Worm (Caenorhabditis elegans): ENCODE measurements around the gene dsh-1.

- TF ChIP-seq nhr-41 (GFP tag; IDR thresholded peaks at IDR 0.05) (no peak), F10B5.3 (tag; optimal IDR thresholded peaks at IDR 0.05) (no peak), daf-8 (GFP tag; IDR thresholded peaks at IDR 0.05) (no peak), attf-4 (tag; optimal IDR thresholded peaks at IDR 0.05) (no peak), unc-62 (GFP tag; optimal IDR thresholded peaks at IDR 0.05 in 1 of 2) (no peak), unc-62 (tag; optimal IDR thresholded peaks at IDR 0.05) (no peak), pha-4 (GFP tag; IDR thresholded peaks at IDR 0.05) (no peak), pha-4 (tag; optimal IDR thresholded peaks at IDR 0.05) (no peak), nhr-237 (tag; optimal IDR thresholded peaks at IDR 0.05) (no peak), snpc-4 (tag; optimal IDR thresholded peaks at IDR 0.05) (no peak), ztf-11 (tag; optimal IDR thresholded peaks at IDR 0.05) (no peak)
Measured at ce11 chrII:5238366-5238765, 13.2 kb upstream of the dsh-1 start, which contains the start of gene pho-4.

All from whole organism, L4 larva.